Worm (Caenorhabditis elegans) whole organism, L2 larva: ENCODE results near the gene plrg-1.
A peak's percentile ranks its signal among the peaks of the same experiment; 100 is the strongest.

Source experiments
- C34F6.9 ChIP-seq: fragments of 150-350 bp; optimal IDR thresholded peaks from 2 replicates; lab custom pipeline; 2014; ENCODE audit warnings: missing biosample characterization, missing genetic modification characterization
- F13H6.1 ChIP-seq: sonication (generic microtip); optimal IDR thresholded peaks from 2 replicates; lab custom pipeline; 2016; ENCODE audit warnings: missing genetic modification characterization, missing compliant biosample characterization
- R02D3.7 ChIP-seq: fragments of 150-350 bp; optimal IDR thresholded peaks from 2 replicates; lab custom pipeline; 2014; ENCODE audit warnings: missing biosample characterization, missing genetic modification characterization
- Y55F3AM.14 ChIP-seq: fragments of 200-800 bp; sonication (Bioruptor generic); optimal IDR thresholded peaks from 2 replicates; lab custom pipeline; 2018; ENCODE audit warnings: mild to moderate bottlenecking, missing genetic modification characterization, missing compliant biosample characterization
- ZK546.5 ChIP-seq: sonication (generic microtip); optimal IDR thresholded peaks from 2 replicates; lab custom pipeline; 2017; ENCODE audit warnings: missing biosample characterization, missing genetic modification characterization
- alr-1 ChIP-seq: fragments of 150-350 bp; optimal IDR thresholded peaks from 2 replicates; lab custom pipeline; 2014; ENCODE audit warnings: missing biosample characterization, missing genetic modification characterization
- aly-2 ChIP-seq: fragments of 150-350 bp; optimal IDR thresholded peaks from 2 replicates; lab custom pipeline; 2014; ENCODE audit warnings: missing biosample characterization, missing genetic modification characterization
- ceh-82 ChIP-seq: fragments of 150-350 bp; optimal IDR thresholded peaks from 2 replicates; lab custom pipeline; 2014; ENCODE audit warnings: missing biosample characterization, missing genetic modification characterization
- crh-2 ChIP-seq: sonication (generic microtip); optimal IDR thresholded peaks from 2 replicates; lab custom pipeline; 2017; ENCODE audit warnings: missing biosample characterization, missing genetic modification characterization
- dmd-4 ChIP-seq: sonication (generic microtip); optimal IDR thresholded peaks from 2 replicates; lab custom pipeline; 2017; ENCODE audit warnings: missing biosample characterization, missing genetic modification characterization
- egl-27 ChIP-seq: sonication (generic microtip); optimal IDR thresholded peaks from 3 replicates; lab custom pipeline; 2017; ENCODE audit warnings: missing biosample characterization, missing genetic modification reagents, missing genetic modification characterization
- elt-1 ChIP-seq: fragments of 150-350 bp; optimal IDR thresholded peaks from 2 replicates; lab custom pipeline; 2014; ENCODE audit warnings: missing biosample characterization, missing genetic modification characterization
- elt-3 ChIP-seq: sonication (generic microtip); optimal IDR thresholded peaks from 2 replicates; lab custom pipeline; 2017; ENCODE audit warnings: missing biosample characterization, missing genetic modification characterization
- fos-1 ChIP-seq: fragments of 150-350 bp; optimal IDR thresholded peaks from 2 replicates; lab custom pipeline; 2014; ENCODE audit warnings: missing biosample characterization, missing genetic modification characterization
- gmeb-1 ChIP-seq: fragments of 150-350 bp; optimal IDR thresholded peaks from 2 replicates; lab custom pipeline; 2014; ENCODE audit warnings: missing biosample characterization, missing genetic modification characterization
- lin-13 ChIP-seq: fragments of 150-350 bp; optimal IDR thresholded peaks from 2 replicates; lab custom pipeline; 2014; ENCODE audit warnings: missing biosample characterization, missing genetic modification reagents, missing genetic modification characterization
- lin-39 ChIP-seq: fragments of 150-350 bp; optimal IDR thresholded peaks from 2 replicates; lab custom pipeline; 2014; ENCODE audit warnings: missing biosample characterization, missing genetic modification reagents, missing genetic modification characterization
- lsy-2 ChIP-seq, 2 experiments: fragments of 150-350 bp in 1 of 2; sonication (generic microtip) in 1 of 2; optimal IDR thresholded peaks; 2 replicates each; lab custom pipeline; 2014 to 2017; ENCODE audit warnings: missing biosample characterization in 2 of 2, missing genetic modification characterization in 2 of 2
- mab-5 ChIP-seq: fragments of 150-350 bp; optimal IDR thresholded peaks from 2 replicates; lab custom pipeline; 2014; ENCODE audit warnings: missing biosample characterization, missing genetic modification characterization
- mbf-1 ChIP-seq: sonication (generic microtip); optimal IDR thresholded peaks from 2 replicates; lab custom pipeline; 2017; ENCODE audit warnings: missing biosample characterization, missing genetic modification characterization
- mdl-1 ChIP-seq, 2 experiments: fragments of 150-350 bp in 1 of 2; sonication (generic microtip) in 1 of 2; optimal IDR thresholded peaks; 2 replicates each; lab custom pipeline; 2017; ENCODE audit warnings: missing biosample characterization in 2 of 2, missing genetic modification characterization in 2 of 2
- nhr-10 ChIP-seq: sonication (generic microtip); optimal IDR thresholded peaks from 2 replicates; lab custom pipeline; 2017; ENCODE audit warnings: missing biosample characterization, missing genetic modification characterization
- nhr-11 ChIP-seq: fragments of 150-350 bp; optimal IDR thresholded peaks from 2 replicates; lab custom pipeline; 2014; ENCODE audit warnings: missing biosample characterization, missing genetic modification characterization
- nhr-129 ChIP-seq: fragments of 150-350 bp; optimal IDR thresholded peaks from 2 replicates; lab custom pipeline; 2014; ENCODE audit warnings: missing biosample characterization, missing genetic modification characterization
- nhr-21 ChIP-seq: fragments of 150-350 bp; optimal IDR thresholded peaks from 2 replicates; lab custom pipeline; 2014; ENCODE audit warnings: missing biosample characterization, missing genetic modification characterization
- nhr-23 ChIP-seq: fragments of 150-350 bp; optimal IDR thresholded peaks from 2 replicates; lab custom pipeline; 2014; ENCODE audit warnings: missing biosample characterization, missing genetic modification reagents, missing genetic modification characterization
- nhr-237 ChIP-seq: fragments of 150-350 bp; optimal IDR thresholded peaks from 2 replicates; lab custom pipeline; 2014; ENCODE audit warnings: missing biosample characterization, missing genetic modification characterization
- nhr-6 ChIP-seq: fragments of 150-350 bp; optimal IDR thresholded peaks from 2 replicates; lab custom pipeline; 2014; ENCODE audit warnings: missing biosample characterization, missing genetic modification characterization
- nhr-77 ChIP-seq: fragments of 150-350 bp; optimal IDR thresholded peaks from 2 replicates; lab custom pipeline; 2014; ENCODE audit warnings: missing biosample characterization, missing genetic modification characterization
- peb-1 ChIP-seq: fragments of 150-350 bp; optimal IDR thresholded peaks from 2 replicates; lab custom pipeline; 2014; ENCODE audit warnings: missing biosample characterization, missing genetic modification characterization
- sma-3 ChIP-seq: sonication (generic microtip); optimal IDR thresholded peaks from 2 replicates; lab custom pipeline; 2016; ENCODE audit warnings: missing genetic modification reagents, missing genetic modification characterization, missing compliant biosample characterization
- sma-9 ChIP-seq, 2 experiments: fragments of 150-350 bp in 1 of 2; sonication (generic microtip) in 1 of 2; optimal IDR thresholded peaks; 2 replicates each; lab custom pipeline; 2014 to 2016; ENCODE audit warnings: missing genetic modification characterization in 2 of 2, mild to moderate bottlenecking in 1 of 2, missing biosample characterization in 1 of 2, missing compliant biosample characterization in 1 of 2, missing genetic modification reagents in 1 of 2, moderate library complexity in 1 of 2
- unc-55 ChIP-seq: fragments of 150-350 bp; sonication (generic microtip); optimal IDR thresholded peaks from 3 replicates; lab custom pipeline; 2014; ENCODE audit warnings: missing biosample characterization, missing genetic modification reagents, missing genetic modification characterization
- zag-1 ChIP-seq: fragments of 150-350 bp; optimal IDR thresholded peaks from 2 replicates; lab custom pipeline; 2014; ENCODE audit warnings: missing biosample characterization, missing genetic modification characterization
- ztf-1 ChIP-seq: fragments of 200-800 bp; sonication (Bioruptor generic); conservative IDR thresholded peaks from 2 replicates; pipeline ENCODE4 v1.3.6; 2022; ENCODE audit warnings: missing genetic modification characterization, missing compliant biosample characterization
- ztf-4 ChIP-seq: fragments of 150-350 bp; optimal IDR thresholded peaks from 2 replicates; lab custom pipeline; 2014; ENCODE audit warnings: missing biosample characterization, missing genetic modification characterization

The plrg-1 gene

DNA sequence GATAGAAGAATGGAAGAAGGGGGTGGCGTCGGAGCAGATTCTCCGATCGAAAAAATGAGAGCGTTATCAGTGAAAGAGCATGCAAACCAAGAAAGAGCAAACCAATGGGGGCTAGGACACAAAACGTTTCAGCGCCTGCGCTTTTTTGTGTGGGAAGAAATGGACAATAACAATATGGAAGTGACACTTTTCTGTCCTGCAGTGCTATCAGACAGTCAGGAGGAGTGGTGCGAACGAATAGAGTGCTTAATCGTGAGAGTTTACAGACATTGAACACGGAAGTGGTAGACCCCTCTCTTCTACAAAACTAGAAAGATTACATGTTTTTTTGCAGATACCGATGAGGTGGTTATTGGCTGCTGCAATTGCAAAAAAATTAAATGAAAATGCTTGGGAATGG lies 47.7 kb upstream of the plrg-1 start:
- TF ChIP-seq lin-39 (no peak), peb-1 (tag; lab: Kevin White, UChicago) (no peak), crh-2 (tag; lab: Kevin White, UChicago) (peak; percentile 21), C34F6.9 (tag; lab: Kevin White, UChicago) (no peak), fos-1 (tag; lab: Kevin White, UChicago) (peak; percentile 78), ztf-4 (tag; lab: Kevin White, UChicago) (no peak), gmeb-1 (no peak), sma-9 (GFP tag; optimal IDR thresholded peaks at IDR 0.05; lab: Kevin White, UChicago) (peak; percentile 80), sma-9 (tag; optimal IDR thresholded peaks at IDR 0.05; lab: Kevin White, UChicago) (no peak), ztf-1 (GFP tag; lab: Robert Waterston, UW) (no peak), nhr-129 (tag; lab: Kevin White, UChicago) (peak; percentile 15)

DNA sequence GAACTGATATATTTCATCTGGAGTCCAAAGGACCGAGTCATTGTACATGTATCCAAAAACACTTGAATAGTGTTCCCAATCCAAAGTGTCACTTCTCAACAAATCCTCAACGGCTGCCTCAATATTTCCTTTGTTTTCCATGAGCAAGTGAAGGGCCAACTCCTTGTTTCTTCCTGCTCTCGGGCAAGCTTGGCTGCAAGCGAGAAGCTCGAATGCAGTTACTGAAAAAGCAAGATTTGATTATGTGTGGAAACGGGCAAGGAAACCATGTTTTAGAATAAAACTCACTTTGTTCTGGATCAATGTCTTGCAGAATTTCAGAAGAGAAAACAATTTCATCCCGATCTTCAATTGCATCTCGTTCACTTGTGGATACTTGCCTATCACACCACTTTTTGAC lies 46.5 kb upstream of the plrg-1 start:
- TF ChIP-seq fos-1 (tag; lab: Kevin White, UChicago): no peak
- no peak for TF ChIP-seq ceh-82
- no peak for TF ChIP-seq nhr-11 (tag; lab: Kevin White, UChicago)
- no peak for TF ChIP-seq ztf-4 (tag; lab: Kevin White, UChicago)

DNA sequence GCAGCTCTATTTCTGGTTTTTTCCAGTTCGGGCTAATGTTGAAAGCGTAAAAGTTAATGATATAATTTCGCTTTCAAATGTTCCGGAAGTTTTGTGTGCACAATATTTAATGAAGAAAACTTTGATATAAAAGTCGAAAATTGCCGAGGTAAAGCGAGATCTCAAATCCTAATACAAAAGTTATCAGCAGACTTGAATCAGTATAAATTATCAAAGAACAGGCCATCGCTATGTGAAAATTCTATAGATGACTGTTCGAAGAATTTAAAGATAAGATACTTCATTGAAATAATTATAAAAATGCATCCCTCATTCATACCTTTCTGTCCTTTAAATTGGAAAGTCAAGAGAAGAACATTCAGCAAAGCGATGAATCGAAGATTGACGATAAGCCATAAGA lies 39.2 kb upstream of the plrg-1 start, which contains the start of gene C29A12.6:
TSS of gene C29A12.6 (plus strand) at position 301 of the 400 bp plus-strand sequence.
- TF ChIP-seq zag-1: no peak
- TF ChIP-seq lsy-2 (tag; optimal IDR thresholded peaks at IDR 0.05; lab: Kevin White, UChicago): no peak
- no peak for TF ChIP-seq alr-1
- no peak for TF ChIP-seq mab-5 (tag; lab: Kevin White, UChicago)

- TF ChIP-seq lin-13 (GFP tag; lab: Kevin White, UChicago) (no peak), sma-3 (no peak), elt-3 (tag; lab: Kevin White, UChicago) (no peak), sma-9 (GFP tag; optimal IDR thresholded peaks at IDR 0.05; lab: Kevin White, UChicago) (no peak), sma-9 (tag; optimal IDR thresholded peaks at IDR 0.05; lab: Kevin White, UChicago) (no peak), mbf-1 (no peak), zag-1 (no peak), dmd-4 (tag; lab: Kevin White, UChicago) (no peak), R02D3.7 (no peak), C34F6.9 (tag; lab: Kevin White, UChicago) (no peak), mab-5 (tag; lab: Kevin White, UChicago) (no peak), nhr-21 (tag; lab: Kevin White, UChicago) (no peak), elt-1 (no peak), egl-27 (tag; lab: Kevin White, UChicago) (no peak), lin-39 (no peak), ZK546.5 (tag; lab: Kevin White, UChicago) (no peak)
These were observed 31.7 kb upstream of the plrg-1 start for ce11 chrV:10839398-10839797.

ce11 chrV:10838204-10838603 lies 30.5 kb upstream of the plrg-1 start:
- TF ChIP-seq mdl-1 (tag; optimal IDR thresholded peaks at IDR 0.05; lab: Kevin White, UChicago): no peak
- peak; percentile 52 for TF ChIP-seq unc-55 (GFP tag; lab: Kevin White, UChicago)
- peak; percentile 46 for TF ChIP-seq Y55F3AM.14 (GFP tag; lab: Kevin White, UChicago)
- TF ChIP-seq elt-1: no peak
- TF ChIP-seq nhr-77 (tag; lab: Kevin White, UChicago): no peak
- no peak for TF ChIP-seq ztf-4 (tag; lab: Kevin White, UChicago)
- TF ChIP-seq nhr-11 (tag; lab: Kevin White, UChicago): no peak
- no peak for TF ChIP-seq mbf-1
- no peak for TF ChIP-seq ZK546.5 (tag; lab: Kevin White, UChicago)
- TF ChIP-seq mab-5 (tag; lab: Kevin White, UChicago): peak; percentile 58
- TF ChIP-seq lin-39: no peak
- no peak for TF ChIP-seq alr-1
- no peak for TF ChIP-seq aly-2 (tag; lab: Kevin White, UChicago)

DNA sequence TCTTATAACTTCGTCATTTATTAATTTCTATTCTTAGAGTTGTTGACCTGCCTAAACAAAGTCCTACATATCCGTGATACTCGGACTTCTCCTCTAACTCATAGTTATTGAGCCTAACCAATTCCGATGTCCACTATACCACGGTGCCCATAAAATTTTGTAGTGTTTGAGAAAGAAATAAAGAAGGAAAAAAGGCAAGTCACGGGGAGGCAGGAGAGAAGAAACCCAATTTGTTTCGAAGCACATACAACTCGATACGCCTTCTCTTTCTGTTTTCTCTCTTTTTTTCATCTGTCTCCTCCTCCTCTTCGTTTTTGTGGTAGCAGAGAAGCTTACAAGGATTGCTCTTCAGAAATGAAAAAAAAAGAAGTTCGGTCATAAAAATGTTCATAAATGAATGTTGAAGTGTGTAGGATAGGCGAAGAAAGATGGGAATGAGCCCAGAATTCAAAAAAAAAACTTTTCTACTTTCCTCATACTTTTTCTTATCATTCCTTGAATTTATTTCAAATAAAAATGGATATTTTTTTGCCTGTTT lies 27.0 kb upstream of the plrg-1 start:
- peak; percentile 44 for TF ChIP-seq unc-55 (GFP tag; lab: Kevin White, UChicago)
- no peak for TF ChIP-seq nhr-6
- TF ChIP-seq elt-3 (tag; lab: Kevin White, UChicago): no peak
- peak in 1 of 2 experiments; percentile 10 for TF ChIP-seq lsy-2 (tag; optimal IDR thresholded peaks at IDR 0.05; lab: Kevin White, UChicago)
- TF ChIP-seq R02D3.7: no peak
- no peak for TF ChIP-seq nhr-237 (tag; lab: Kevin White, UChicago)
- TF ChIP-seq F13H6.1: no peak
- TF ChIP-seq Y55F3AM.14 (GFP tag; lab: Kevin White, UChicago): no peak
- TF ChIP-seq lin-39: no peak
- TF ChIP-seq sma-9 (GFP tag; optimal IDR thresholded peaks at IDR 0.05; lab: Kevin White, UChicago): no peak
- TF ChIP-seq sma-9 (tag; optimal IDR thresholded peaks at IDR 0.05; lab: Kevin White, UChicago): no peak
- no peak for TF ChIP-seq nhr-23 (tag; lab: Kevin White, UChicago)
- no peak for TF ChIP-seq nhr-129 (tag; lab: Kevin White, UChicago)
- no peak for TF ChIP-seq nhr-10 (tag; lab: Kevin White, UChicago)
- TF ChIP-seq nhr-77 (tag; lab: Kevin White, UChicago): no peak
- TF ChIP-seq zag-1: peak; percentile 25
- TF ChIP-seq C34F6.9 (tag; lab: Kevin White, UChicago): peak; percentile 53
